Worm (Caenorhabditis elegans) whole organism, L1 larva: ENCODE data around the gene srg-25.

Experiments used
- ama-1 ChIP-seq: fragments of 150-350 bp; optimal IDR thresholded peaks from 2 replicates; lab custom pipeline; 2014
- blmp-1 ChIP-seq: fragments of 150-350 bp; optimal IDR thresholded peaks from 2 replicates; lab custom pipeline; 2014; ENCODE audit warnings: missing biosample characterization, missing genetic modification characterization
- ceh-88 ChIP-seq: fragments of 200-800 bp; sonication (Bioruptor generic); IDR thresholded peaks from 2 replicates; pipeline ENCODE4 v1.3.6; 2022; ENCODE audit warnings: missing genetic modification characterization, missing compliant biosample characterization
- lin-35 ChIP-seq, 2 experiments: fragments of 150-350 bp; optimal IDR thresholded peaks; 2 replicates each; lab custom pipeline; 2014; ENCODE audit warnings: missing biosample characterization in 2 of 2, missing genetic modification characterization in 2 of 2, missing genetic modification reagents in 2 of 2
- lin-39 ChIP-seq: fragments of 150-350 bp; optimal IDR thresholded peaks from 2 replicates; lab custom pipeline; 2014; ENCODE audit warnings: missing biosample characterization, missing genetic modification reagents, missing genetic modification characterization
- nhr-11 ChIP-seq: fragments of 150-350 bp; optimal IDR thresholded peaks from 2 replicates; lab custom pipeline; 2014; ENCODE audit warnings: missing biosample characterization, missing genetic modification characterization
- nhr-12 ChIP-seq: sonication (generic microtip); optimal IDR thresholded peaks from 2 replicates; lab custom pipeline; 2017; ENCODE audit warnings: missing biosample characterization, missing genetic modification characterization
- nhr-28 ChIP-seq: fragments of 150-350 bp; optimal IDR thresholded peaks from 2 replicates; lab custom pipeline; 2014; ENCODE audit warnings: missing biosample characterization, missing genetic modification characterization
- nhr-76 ChIP-seq: sonication (generic microtip); optimal IDR thresholded peaks from 2 replicates; lab custom pipeline; 2017; ENCODE audit warnings: missing biosample characterization, missing genetic modification characterization
- snpc-4 ChIP-seq: fragments of 150-350 bp; optimal IDR thresholded peaks from 2 replicates; lab custom pipeline; 2014; ENCODE audit warnings: missing biosample characterization, missing genetic modification characterization
- unc-62 ChIP-seq: fragments of 150-350 bp; optimal IDR thresholded peaks from 2 replicates; lab custom pipeline; 2014; ENCODE audit warnings: missing biosample characterization, missing genetic modification reagents, missing genetic modification characterization
- zag-1 ChIP-seq: fragments of 150-350 bp; optimal IDR thresholded peaks from 2 replicates; lab custom pipeline; 2014; ENCODE audit warnings: missing biosample characterization, missing genetic modification characterization
- ztf-11 ChIP-seq, 2 experiments: sonication (generic microtip); optimal IDR thresholded peaks; 2 replicates each; lab custom pipeline; 2016 to 2017; ENCODE audit warnings: missing genetic modification characterization in 2 of 2, missing biosample characterization in 1 of 2, missing compliant biosample characterization in 1 of 2

- no peak for TF ChIP-seq ztf-11 (tag; optimal IDR thresholded peaks at IDR 0.05; lab: Kevin White, UChicago)
- no peak for TF ChIP-seq nhr-12 (tag; lab: Kevin White, UChicago)
- no peak for TF ChIP-seq zag-1 (tag; lab: Kevin White, UChicago)
- no peak for TF ChIP-seq nhr-76 (tag; lab: Kevin White, UChicago)
- no peak for TF ChIP-seq lin-35 (GFP tag; optimal IDR thresholded peaks at IDR 0.05; lab: Kevin White, UChicago)
- no peak for TF ChIP-seq lin-39 (tag; lab: Kevin White, UChicago)
- no peak for TF ChIP-seq snpc-4 (tag; lab: Kevin White, UChicago)
- TF ChIP-seq blmp-1 (tag; lab: Kevin White, UChicago) = peak; percentile 96
- TF ChIP-seq nhr-11 (tag; lab: Kevin White, UChicago) = no peak
- TF ChIP-seq nhr-28 (tag; lab: Kevin White, UChicago) = no peak
- no peak for TF ChIP-seq unc-62 (GFP tag; lab: Kevin White, UChicago)
- no peak for TF ChIP-seq ama-1 (lab: Kevin White, UChicago)
- TF ChIP-seq ceh-88 (GFP tag; lab: Robert Waterston, UW) = no peak
These were observed 40.7 kb upstream of the srg-25 start, which contains the start of gene C35A11.2 for ce11 chrV:5385914-5386493.
